Fruit fly (Drosophila melanogaster): ENCODE results near the gene CG13078.

Gene CG13078

dm6 chr2L:19563029-19563980, at the start of gene CG13078:
Gene CG13078, plus strand, starts transcription at chr2L:19563930.
- TF ChIP-seq CG13894 (tag; optimal IDR thresholded peaks at IDR 0.05) (peak; percentile 65), CG34376 (GFP tag; optimal IDR thresholded peaks at IDR 0.05) (peak; percentile 92), chinmo (GFP tag; IDR thresholded peaks at IDR 0.05; ENCODE audit: partially characterized antibody) (0 out of 4 replicates have a peak, but pooled peaks have one; percentile 43), sug (tag; optimal IDR thresholded peaks at IDR 0.05) (peak; percentile 42), CG18599 (GFP tag; optimal IDR thresholded peaks at IDR 0.05) (no peak), gro (GFP tag; optimal IDR thresholded peaks at IDR 0.05) (peak; percentile 22), CG1647 (GFP tag; optimal IDR thresholded peaks at IDR 0.05) (no peak), grn (GFP tag; optimal IDR thresholded peaks at IDR 0.05) (peak; percentile 85), exex (tag; optimal IDR thresholded peaks at IDR 0.05) (peak; percentile 97), sna (GFP tag; IDR thresholded peaks at IDR 0.05; ENCODE audit: partially characterized antibody) (no peak)

dm6 chr2L:19516062-19516461, 47.7 kb upstream of the CG13078 start:
- TF ChIP-seq Pdp1 (GFP tag; optimal IDR thresholded peaks at IDR 0.05) (peak in 1 of 2 experiments; percentile 79), Fer2 (tag; optimal IDR thresholded peaks at IDR 0.05) (no peak), chinmo (GFP tag; IDR thresholded peaks at IDR 0.05; ENCODE audit: partially characterized antibody) (no peak), crp (GFP tag; optimal IDR thresholded peaks at IDR 0.05) (peak in 1 of 2 experiments; percentile 9), Med (GFP tag) (peak; percentile 53), Lim3 (GFP tag; IDR thresholded peaks at IDR 0.05) (no peak), twi (tag; optimal IDR thresholded peaks at IDR 0.05) (no peak), Nf-YA (GFP tag; IDR thresholded peaks at IDR 0.05) (no peak), sug (tag; optimal IDR thresholded peaks at IDR 0.05) (no peak), CG2875 (GFP tag; optimal IDR thresholded peaks at IDR 0.05) (no peak), chn (GFP tag; optimal IDR thresholded peaks at IDR 0.05) (no peak), seq (GFP tag; IDR thresholded peaks at IDR 0.05) (peak; percentile 16; the same call in 1 of the 2 replicates), ewg (GFP tag; optimal IDR thresholded peaks at IDR 0.05) (peak; percentile 80), repo (GFP tag; optimal IDR thresholded peaks at IDR 0.05) (no peak)

dm6 chr2L:19517154-19517814, 46.4 kb upstream of the CG13078 start, which contains the start of gene Hasp:
Gene Hasp, minus strand, starts transcription at chr2L:19517204.
- TF ChIP-seq Max (GFP tag; optimal IDR thresholded peaks at IDR 0.05) = peak; percentile 51
- TF ChIP-seq fd3F (GFP tag; optimal IDR thresholded peaks at IDR 0.05) = no peak
- TF ChIP-seq pan (optimal IDR thresholded peaks at IDR 0.05) = no peak
- peak in 1 of 2 experiments; percentile 65 for TF ChIP-seq pan (GFP tag; optimal IDR thresholded peaks at IDR 0.05 in 1 of 2, IDR thresholded peaks at IDR 0.05 in 1 of 2)
- no peak for TF ChIP-seq CG12236 (GFP tag; optimal IDR thresholded peaks at IDR 0.05)
- TF ChIP-seq stc (GFP tag; IDR thresholded peaks at IDR 0.05) = peak; percentile 51; the same call in 1 of the 2 replicates
- peak; percentile 53 for TF ChIP-seq CG18599 (GFP tag; optimal IDR thresholded peaks at IDR 0.05)
- no peak for TF ChIP-seq schlank (tag; optimal IDR thresholded peaks at IDR 0.05)
- no peak for TF ChIP-seq Poxn (GFP tag; IDR thresholded peaks at IDR 0.05)
- no peak for TF ChIP-seq pnt (GFP tag; optimal IDR thresholded peaks at IDR 0.05)
- TF ChIP-seq gcm (GFP tag; optimal IDR thresholded peaks at IDR 0.05) = peak; percentile 59
- TF ChIP-seq CG8089 (GFP tag; optimal IDR thresholded peaks at IDR 0.05) = no peak
- peak; percentile 64 for TF ChIP-seq CG3281 (GFP tag; optimal IDR thresholded peaks at IDR 0.05)
- peak; percentile 72 for TF ChIP-seq D19A (tag; optimal IDR thresholded peaks at IDR 0.05)
- TF ChIP-seq CoRest (tag; optimal IDR thresholded peaks at IDR 0.05) = peak; percentile 56
- TF ChIP-seq phol (tag; optimal IDR thresholded peaks at IDR 0.05) = peak; percentile 63
- no peak for TF ChIP-seq CG12744 (GFP tag; optimal IDR thresholded peaks at IDR 0.05)
- no peak for TF ChIP-seq CG12769 (tag; optimal IDR thresholded peaks at IDR 0.05)
- TF ChIP-seq ftz-f1 (GFP tag; optimal IDR thresholded peaks at IDR 0.05) = no peak
- no peak for TF ChIP-seq ab (GFP tag; optimal IDR thresholded peaks at IDR 0.05)
- TF ChIP-seq CG11398 (GFP tag; optimal IDR thresholded peaks at IDR 0.05) = no peak
- TF ChIP-seq CG14860 (GFP tag; IDR thresholded peaks at IDR 0.05; ENCODE audit: partially characterized antibody) = peak; percentile 83
- TF ChIP-seq dysf (GFP tag; IDR thresholded peaks at IDR 0.05) = peak; percentile 58; the same call in 1 of the 3 replicates
